Fruit fly (Drosophila melanogaster) whole organism, prepupa: ENCODE measurements around the gene Syx18.

ENCODE experiments used
- Blimp-1 ChIP-seq: fragments of 200-800 bp; sonication (Bioruptor generic); optimal IDR thresholded peaks from 3 replicates; lab custom pipeline; 2017; ENCODE audit warnings: missing biosample characterization, missing genetic modification characterization, mild to moderate bottlenecking, moderate library complexity, missing genetic modification reagents
- CG10631 ChIP-seq: fragments of 200-800 bp; sonication (Bioruptor generic); optimal IDR thresholded peaks from 2 replicates; lab custom pipeline; 2016; ENCODE audit warnings: missing biosample characterization, missing genetic modification characterization
- CG10669 ChIP-seq: fragments of 200-800 bp; sonication (Bioruptor generic); optimal IDR thresholded peaks from 3 replicates; lab custom pipeline; 2018; ENCODE audit warnings: missing biosample characterization, mild to moderate bottlenecking, missing genetic modification characterization, moderate library complexity
- CG11294 ChIP-seq: fragments of 200-800 bp; sonication (Bioruptor generic); IDR thresholded peaks from 2 replicates; pipeline ENCODE4 v1.3.6; 2022; ENCODE audit warnings: missing biosample characterization, missing genetic modification characterization
- CG11762 ChIP-seq: fragments of 200-800 bp; sonication (Bioruptor generic); optimal IDR thresholded peaks from 3 replicates; lab custom pipeline; 2016; ENCODE audit warnings: missing biosample characterization, missing genetic modification characterization; ENCODE audit not compliant: insufficient read depth
- CG11902 ChIP-seq: fragments of 200-800 bp; sonication (Bioruptor generic); optimal IDR thresholded peaks from 3 replicates; lab custom pipeline; 2016; ENCODE audit warnings: missing biosample characterization, missing genetic modification characterization
- CG15336 ChIP-seq: fragments of 200-800 bp; sonication (Bioruptor generic); IDR thresholded peaks from 2 replicates; pipeline ENCODE4 v1.3.6; 2022; ENCODE audit warnings: missing biosample characterization, missing genetic modification characterization
- CG1621 ChIP-seq: fragments of 200-800 bp; sonication (Bioruptor generic); optimal IDR thresholded peaks from 3 replicates; lab custom pipeline; 2018; ENCODE audit warnings: missing biosample characterization, mild to moderate bottlenecking, missing genetic modification characterization
- CG16779 ChIP-seq: fragments of 200-800 bp; sonication (Bioruptor generic); optimal IDR thresholded peaks from 3 replicates; lab custom pipeline; 2017; ENCODE audit warnings: missing biosample characterization, mild to moderate bottlenecking, missing genetic modification characterization
- CG3032 ChIP-seq: fragments of 200-800 bp; optimal IDR thresholded peaks from 2 replicates; lab custom pipeline; 2019; ENCODE audit warnings: missing biosample characterization, mild to moderate bottlenecking, missing genetic modification characterization, moderate library complexity
- CG31627 ChIP-seq: fragments of 200-800 bp; sonication (Bioruptor generic); optimal IDR thresholded peaks from 3 replicates; lab custom pipeline; 2016; ENCODE audit warnings: missing biosample characterization, missing genetic modification characterization
- CG32006 ChIP-seq: fragments of 200-800 bp; sonication (Bioruptor generic); optimal IDR thresholded peaks from 3 replicates; lab custom pipeline; 2017; ENCODE audit warnings: missing biosample characterization, mild to moderate bottlenecking, missing genetic modification characterization
- CG3919 ChIP-seq: fragments of 200-800 bp; sonication (Bioruptor generic); optimal IDR thresholded peaks from 3 replicates; lab custom pipeline; 2016; ENCODE audit warnings: missing biosample characterization, missing genetic modification characterization
- CG4318 ChIP-seq: fragments of 200-800 bp; sonication (Bioruptor generic); optimal IDR thresholded peaks from 3 replicates; lab custom pipeline; 2017; ENCODE audit warnings: missing biosample characterization, mild to moderate bottlenecking, missing genetic modification characterization
- CG6163 ChIP-seq: fragments of 200-800 bp; sonication (Bioruptor generic); IDR thresholded peaks from 3 replicates; pipeline ENCODE4 v1.3.6; 2022; ENCODE audit warnings: missing biosample characterization, missing genetic modification characterization
- CG6792 ChIP-seq: fragments of 200-800 bp; sonication (Bioruptor generic); optimal IDR thresholded peaks from 3 replicates; lab custom pipeline; 2016; ENCODE audit warnings: missing biosample characterization, missing genetic modification characterization
- CG6808 ChIP-seq: fragments of 200-800 bp; sonication (Bioruptor generic); optimal IDR thresholded peaks from 3 replicates; lab custom pipeline; 2017; ENCODE audit warnings: missing biosample characterization, missing genetic modification characterization, mild to moderate bottlenecking, moderate library complexity, missing genetic modification reagents
- CG6854 ChIP-seq: fragments of 200-800 bp; sonication (Bioruptor generic); optimal IDR thresholded peaks from 2 replicates; lab custom pipeline; 2017; ENCODE audit warnings: missing biosample characterization, mild to moderate bottlenecking, missing genetic modification characterization
- CG7368 ChIP-seq: fragments of 200-800 bp; sonication (Bioruptor generic); optimal IDR thresholded peaks from 3 replicates; lab custom pipeline; 2016; ENCODE audit warnings: missing biosample characterization, missing genetic modification characterization
- CG8319 ChIP-seq: fragments of 200-800 bp; sonication (Bioruptor generic); optimal IDR thresholded peaks from 3 replicates; lab custom pipeline; 2016; ENCODE audit warnings: missing biosample characterization, missing genetic modification characterization
- CG8632 ChIP-seq: fragments of 200-800 bp; sonication (Bioruptor generic); optimal IDR thresholded peaks from 3 replicates; lab custom pipeline; 2016; ENCODE audit warnings: missing biosample characterization, missing genetic modification characterization
- CG9139 ChIP-seq: fragments of 200-800 bp; sonication (Bioruptor generic); optimal IDR thresholded peaks from 3 replicates; lab custom pipeline; 2017; ENCODE audit warnings: missing biosample characterization, mild to moderate bottlenecking, missing genetic modification characterization
- Eip78C ChIP-seq: fragments of 200-800 bp; sonication (Bioruptor generic); peaks from one replicate; lab custom pipeline; 2016; ENCODE audit warnings: missing biosample characterization, missing genetic modification characterization
- Eip93F ChIP-seq: fragments of 200-800 bp; sonication (Bioruptor generic); optimal IDR thresholded peaks from 2 replicates; lab custom pipeline; 2016; ENCODE audit warnings: missing biosample characterization, mild to moderate bottlenecking, missing genetic modification characterization
- Ets21C ChIP-seq: fragments of 200-800 bp; sonication (Bioruptor generic); optimal IDR thresholded peaks from 3 replicates; lab custom pipeline; 2016; ENCODE audit warnings: missing biosample characterization, missing genetic modification characterization
- Ets96B ChIP-seq: fragments of 200-800 bp; optimal IDR thresholded peaks from 2 replicates; lab custom pipeline; 2019; ENCODE audit warnings: missing biosample characterization, mild to moderate bottlenecking, missing genetic modification characterization, moderate library complexity
- Gug ChIP-seq: fragments of 200-800 bp; sonication (Bioruptor generic); IDR thresholded peaks from 2 replicates; pipeline ENCODE4 v1.3.6; 2022; ENCODE audit warnings: missing biosample characterization, missing genetic modification characterization
- Hr39 ChIP-seq: fragments of 200-800 bp; sonication (Bioruptor generic); optimal IDR thresholded peaks from 2 replicates; lab custom pipeline; 2016; ENCODE audit warnings: missing biosample characterization, missing genetic modification characterization
- Hr4 ChIP-seq: fragments of 200-800 bp; sonication (Bioruptor generic); optimal IDR thresholded peaks from 3 replicates; lab custom pipeline; 2016; ENCODE audit warnings: missing biosample characterization, missing genetic modification characterization
- Lpt ChIP-seq: fragments of 200-800 bp; sonication (Bioruptor generic); optimal IDR thresholded peaks from 3 replicates; lab custom pipeline; 2016; ENCODE audit warnings: missing biosample characterization, missing genetic modification characterization
- Met ChIP-seq: fragments of 200-800 bp; sonication (Bioruptor generic); optimal IDR thresholded peaks from 3 replicates; lab custom pipeline; 2016; ENCODE audit warnings: missing biosample characterization, missing genetic modification characterization
- Sox102F ChIP-seq: fragments of 200-800 bp; sonication (Bioruptor generic); optimal IDR thresholded peaks from 2 replicates; lab custom pipeline; 2016; ENCODE audit warnings: missing biosample characterization, mild to moderate bottlenecking, missing genetic modification characterization
- Sox14 ChIP-seq: fragments of 200-800 bp; sonication (Bioruptor generic); optimal IDR thresholded peaks from 3 replicates; lab custom pipeline; 2016; ENCODE audit warnings: missing biosample characterization, missing genetic modification characterization
- Sox15 ChIP-seq: fragments of 200-800 bp; sonication (Bioruptor generic); optimal IDR thresholded peaks from 3 replicates; lab custom pipeline; 2016; ENCODE audit warnings: missing biosample characterization, missing genetic modification characterization
- acj6 ChIP-seq: fragments of 200-800 bp; sonication (Bioruptor generic); optimal IDR thresholded peaks from 3 replicates; lab custom pipeline; 2016; ENCODE audit warnings: missing biosample characterization, missing genetic modification characterization
- cyc ChIP-seq: fragments of 200-800 bp; sonication (Bioruptor generic); optimal IDR thresholded peaks from 3 replicates; lab custom pipeline; 2016; ENCODE audit warnings: missing biosample characterization, missing genetic modification characterization
- dsx ChIP-seq: fragments of 200-800 bp; optimal IDR thresholded peaks from 3 replicates; lab custom pipeline; 2019; ENCODE audit warnings: missing biosample characterization, mild to moderate bottlenecking, missing genetic modification characterization, moderate library complexity; ENCODE audit not compliant: poor library complexity, severe bottlenecking
- esn ChIP-seq: fragments of 200-800 bp; sonication (Bioruptor generic); optimal IDR thresholded peaks from 2 replicates; lab custom pipeline; 2016; ENCODE audit warnings: missing biosample characterization, mild to moderate bottlenecking, missing genetic modification characterization, moderate library complexity
- fd85E ChIP-seq: fragments of 200-800 bp; sonication (Bioruptor generic); optimal IDR thresholded peaks from 3 replicates; lab custom pipeline; 2016; ENCODE audit warnings: missing biosample characterization, missing genetic modification characterization
- fkh ChIP-seq: fragments of 200-800 bp; sonication (Bioruptor generic); optimal IDR thresholded peaks from 3 replicates; lab custom pipeline; 2017; ENCODE audit warnings: missing biosample characterization, mild to moderate bottlenecking, missing genetic modification characterization, moderate library complexity
- spab ChIP-seq: fragments of 200-800 bp; sonication (Bioruptor generic); optimal IDR thresholded peaks from 2 replicates; lab custom pipeline; 2017; ENCODE audit warnings: missing biosample characterization, mild to moderate bottlenecking, missing genetic modification characterization, missing genetic modification reagents
- ss ChIP-seq, 2 experiments: fragments of 200-800 bp; sonication (Bioruptor generic); optimal IDR thresholded peaks; 2 replicates in 1 of 2; 3 replicates in 1 of 2; lab custom pipeline; 2017 to 2018; ENCODE audit warnings: mild to moderate bottlenecking in 2 of 2, missing biosample characterization in 2 of 2, missing genetic modification characterization in 2 of 2, moderate library complexity in 1 of 2
- svp ChIP-seq: fragments of 200-800 bp; sonication (Bioruptor generic); peaks from one replicate; lab custom pipeline; 2016; ENCODE audit warnings: missing biosample characterization, missing genetic modification characterization
- topi ChIP-seq: fragments of 200-800 bp; sonication (Bioruptor generic); optimal IDR thresholded peaks from 3 replicates; lab custom pipeline; 2016; ENCODE audit warnings: missing biosample characterization, missing genetic modification characterization
- vri ChIP-seq: fragments of 200-800 bp; sonication (Bioruptor generic); optimal IDR thresholded peaks from 3 replicates; lab custom pipeline; 2016; ENCODE audit warnings: missing biosample characterization, mild to moderate bottlenecking, missing genetic modification characterization

The Syx18 gene

DNA sequence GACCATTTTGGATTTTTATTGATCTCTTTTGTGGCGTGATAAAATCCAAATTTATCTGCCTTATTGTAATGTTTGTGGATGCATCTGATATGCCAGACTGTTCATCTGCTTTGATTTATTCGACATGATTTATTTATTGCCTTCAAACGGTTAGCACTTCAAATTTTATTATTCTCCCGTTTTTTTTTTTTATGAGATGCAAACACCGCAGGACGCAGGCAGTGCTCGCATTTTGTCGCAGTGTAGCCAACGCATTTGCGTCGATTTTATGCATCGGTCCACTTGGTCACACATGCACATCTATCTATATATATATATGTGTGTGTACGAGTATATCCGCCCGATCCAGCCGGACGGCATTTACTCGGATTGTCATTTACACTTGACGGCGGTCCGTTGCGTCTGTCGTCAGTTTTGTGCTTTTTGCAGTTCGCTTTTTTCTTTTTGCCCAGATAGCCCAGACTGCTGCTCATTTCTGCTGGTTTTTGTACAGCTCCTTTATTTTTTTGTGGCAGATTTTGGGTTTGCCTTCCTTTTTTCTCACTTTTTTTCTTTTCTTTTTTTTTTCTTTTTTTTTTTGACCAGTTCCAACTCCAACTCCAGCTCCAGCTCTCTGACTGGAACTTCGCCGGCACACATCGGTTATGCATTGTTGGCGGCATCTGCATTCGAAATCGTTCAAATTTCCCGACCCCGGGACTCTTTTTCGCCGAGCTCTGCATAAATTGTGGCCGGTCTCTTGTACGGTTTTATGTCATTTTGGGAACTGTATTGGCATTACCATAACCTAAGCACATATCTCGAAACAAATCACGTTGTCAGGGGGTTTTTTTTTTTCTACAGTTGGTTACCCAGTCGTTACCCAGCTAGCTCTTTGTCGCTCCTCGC, 11.3 kb downstream of the Syx18 start (continued):
- TF ChIP-seq CG31627 (GFP tag; lab: Kevin White, UChicago) (peak; percentile 63), CG6163 (GFP tag; lab: Robert Waterston, UW) (peak; percentile 88), CG4318 (GFP tag; lab: Kevin White, UChicago) (peak; percentile 25), Sox15 (GFP tag; lab: Kevin White, UChicago) (peak; percentile 55), fkh (GFP tag; lab: Kevin White, UChicago) (no peak), Met (GFP tag; lab: Kevin White, UChicago) (peak; percentile 44), CG15336 (peak; percentile 47), CG9139 (GFP tag; lab: Kevin White, UChicago) (peak; percentile 88), Sox102F (GFP tag; lab: Kevin White, UChicago) (peak; percentile 44), Lpt (peak; percentile 59), CG11762 (GFP tag; lab: Kevin White, UChicago) (peak; percentile 51), CG10669 (GFP tag; lab: Kevin White, UChicago) (peak; percentile 19), CG6854 (GFP tag; lab: Kevin White, UChicago) (peak; percentile 92), fd85E (GFP tag; lab: Kevin White, UChicago) (peak; percentile 1), CG3032 (tag; lab: Kevin White, UChicago) (peak; percentile 52), Ets21C (GFP tag; lab: Kevin White, UChicago) (peak; percentile 26), CG16779 (tag; lab: Kevin White, UChicago) (peak; percentile 78), Hr4 (GFP tag; lab: Kevin White, UChicago) (peak; percentile 40), Gug (GFP tag; lab: Robert Waterston, UW) (peak; percentile 45), Hr39 (GFP tag; lab: Kevin White, UChicago) (peak; percentile 59), CG8319 (GFP tag; lab: Kevin White, UChicago) (peak; percentile 0), Blimp-1 (no peak), CG1621 (tag; lab: Kevin White, UChicago) (peak; percentile 64), CG7368 (peak; percentile 45)
- TF ChIP-seq, all 60 proteins: peak for 54

DNA sequence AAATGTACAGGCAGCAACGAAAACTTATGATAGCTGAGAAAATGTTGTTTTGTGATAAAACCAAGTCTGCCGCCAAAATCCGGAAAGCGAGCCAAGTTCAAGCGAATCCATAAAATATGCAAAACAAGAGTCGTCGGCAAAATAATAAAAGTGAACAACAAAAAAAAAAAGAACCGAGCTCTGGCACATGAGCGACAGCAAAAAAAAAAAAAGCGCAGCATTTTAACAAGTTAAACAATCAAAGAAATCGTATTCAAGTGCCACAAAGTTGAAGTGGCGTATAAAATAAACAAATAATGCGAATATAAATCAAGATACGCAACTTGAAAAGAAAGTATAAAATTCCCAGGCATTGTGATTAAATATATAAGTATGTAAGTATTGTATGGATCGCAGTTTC, 17.0 kb downstream of the Syx18 start:
- TF ChIP-seq CG16779 (tag; lab: Kevin White, UChicago) (no peak), CG11294 (no peak), CG6854 (GFP tag; lab: Kevin White, UChicago) (no peak), CG8632 (no peak), Hr39 (GFP tag; lab: Kevin White, UChicago) (no peak), CG11762 (GFP tag; lab: Kevin White, UChicago) (no peak), Eip78C (peak; percentile 65), CG11902 (GFP tag; lab: Kevin White, UChicago) (no peak), acj6 (GFP tag; lab: Kevin White, UChicago) (no peak), CG6792 (GFP tag; lab: Kevin White, UChicago) (no peak), CG3919 (GFP tag; lab: Kevin White, UChicago) (no peak), svp (GFP tag; lab: Kevin White, UChicago) (peak; percentile 65), Sox14 (GFP tag; lab: Kevin White, UChicago) (no peak), fkh (GFP tag; lab: Kevin White, UChicago) (no peak), Gug (GFP tag; lab: Robert Waterston, UW) (no peak), ss (GFP tag; optimal IDR thresholded peaks at IDR 0.05; lab: Kevin White, UChicago) (peak; percentile 48 to 58), CG1621 (tag; lab: Kevin White, UChicago) (no peak), fd85E (GFP tag; lab: Kevin White, UChicago) (no peak), dsx (GFP tag; lab: Kevin White, UChicago) (peak; percentile 35), topi (GFP tag; lab: Kevin White, UChicago) (no peak), cyc (GFP tag; lab: Kevin White, UChicago) (no peak), vri (GFP tag; lab: Kevin White, UChicago) (no peak), CG6808 (GFP tag; lab: Kevin White, UChicago) (peak; percentile 54), Hr4 (GFP tag; lab: Kevin White, UChicago) (no peak), Blimp-1 (no peak), CG15336 (no peak), Sox102F (GFP tag; lab: Kevin White, UChicago) (no peak), CG32006 (GFP tag; lab: Kevin White, UChicago) (no peak), esn (GFP tag; lab: Kevin White, UChicago) (no peak), CG4318 (GFP tag; lab: Kevin White, UChicago) (no peak), spab (GFP tag; lab: Kevin White, UChicago) (peak; percentile 43), CG10669 (GFP tag; lab: Kevin White, UChicago) (peak; percentile 32), Eip93F (GFP tag; lab: Kevin White, UChicago) (no peak), CG31627 (GFP tag; lab: Kevin White, UChicago) (no peak), Met (GFP tag; lab: Kevin White, UChicago) (no peak), CG10631 (no peak), Ets96B (tag; lab: Kevin White, UChicago) (peak; percentile 18), CG8319 (GFP tag; lab: Kevin White, UChicago) (no peak)
